Fruit fly (Drosophila melanogaster) whole organism, embryonic: ENCODE data around the gene CG15923.
A peak's percentile ranks its signal among the peaks of the same experiment; 100 is the strongest.

Experiments
- B-H1 ChIP-seq: fragments of 200-800 bp; sonication (Bioruptor generic); IDR thresholded peaks from 3 replicates; pipeline ENCODE4 v1.3.6; 2022; ENCODE audit warnings: missing biosample characterization, missing genetic modification characterization
- CG10267 ChIP-seq: fragments of 200-800 bp; sonication (Bioruptor generic); optimal IDR thresholded peaks from 2 replicates; lab custom pipeline; 2018; ENCODE audit warnings: missing biosample characterization, mild to moderate bottlenecking, missing genetic modification characterization, moderate library complexity
- CG10431 ChIP-seq: fragments of 200-800 bp; sonication (Bioruptor generic); optimal IDR thresholded peaks from 3 replicates; lab custom pipeline; 2018; ENCODE audit warnings: missing biosample characterization, mild to moderate bottlenecking, missing genetic modification characterization
- CG10979 ChIP-seq: fragments of 200-800 bp; sonication (Bioruptor generic); optimal IDR thresholded peaks from 2 replicates; lab custom pipeline; 2018; ENCODE audit warnings: missing biosample characterization, mild to moderate bottlenecking, missing genetic modification characterization, moderate library complexity
- CG11456 ChIP-seq: fragments of 200-800 bp; sonication (Bioruptor generic); IDR thresholded peaks from 3 replicates; pipeline ENCODE4 v1.3.6; 2022; ENCODE audit warnings: missing biosample characterization, missing genetic modification characterization
- CG11504 ChIP-seq: fragments of 200-800 bp; sonication (Bioruptor generic); optimal IDR thresholded peaks from 3 replicates; lab custom pipeline; 2019; ENCODE audit warnings: missing biosample characterization, mild to moderate bottlenecking, missing genetic modification characterization, moderate library complexity
- CG15479 ChIP-seq: fragments of 200-800 bp; sonication (Bioruptor generic); optimal IDR thresholded peaks from 3 replicates; lab custom pipeline; 2019; ENCODE audit warnings: missing biosample characterization, mild to moderate bottlenecking, missing genetic modification characterization, moderate library complexity
- CG16779 ChIP-seq: fragments of 200-800 bp; sonication (Bioruptor generic); IDR thresholded peaks from 2 replicates; pipeline ENCODE4 v1.3.6; 2022; ENCODE audit warnings: missing biosample characterization, missing genetic modification characterization
- CG16863 ChIP-seq: fragments of 200-800 bp; sonication (Bioruptor generic); optimal IDR thresholded peaks from 3 replicates; lab custom pipeline; 2016; ENCODE audit warnings: missing biosample characterization, missing genetic modification characterization
- CG17568 ChIP-seq: fragments of 200-800 bp; sonication (Bioruptor generic); optimal IDR thresholded peaks from 2 replicates; lab custom pipeline; 2018; ENCODE audit warnings: missing biosample characterization, mild to moderate bottlenecking, missing genetic modification characterization, moderate library complexity
- CG32532 ChIP-seq: fragments of 200-800 bp; sonication (Bioruptor generic); IDR thresholded peaks from 2 replicates; pipeline ENCODE4 v1.3.6; 2022; ENCODE audit warnings: missing biosample characterization, missing genetic modification characterization
- CG4424 ChIP-seq: fragments of 200-800 bp; sonication (Bioruptor generic); optimal IDR thresholded peaks from 3 replicates; lab custom pipeline; 2016; ENCODE audit warnings: missing biosample characterization, missing genetic modification characterization
- CG4820 ChIP-seq: fragments of 200-800 bp; sonication (Bioruptor generic); optimal IDR thresholded peaks from 3 replicates; lab custom pipeline; 2016; ENCODE audit warnings: missing biosample characterization, missing genetic modification characterization
- CG6683 ChIP-seq: fragments of 200-800 bp; sonication (Bioruptor generic); optimal IDR thresholded peaks from 2 replicates; lab custom pipeline; 2017; ENCODE audit warnings: missing biosample characterization, mild to moderate bottlenecking, missing genetic modification characterization, missing genetic modification reagents
- CG8281 ChIP-seq: fragments of 200-800 bp; sonication (Bioruptor generic); optimal IDR thresholded peaks from 2 replicates; lab custom pipeline; 2018; ENCODE audit warnings: missing biosample characterization, mild to moderate bottlenecking, missing genetic modification characterization, moderate library complexity
- CG8944 ChIP-seq: fragments of 200-800 bp; sonication (Bioruptor generic); optimal IDR thresholded peaks from 3 replicates; lab custom pipeline; 2016; ENCODE audit warnings: missing biosample characterization, missing genetic modification characterization
- CrebB ChIP-seq: fragments of 200-800 bp; sonication (Bioruptor generic); optimal IDR thresholded peaks from 3 replicates; lab custom pipeline; 2018; ENCODE audit warnings: missing biosample characterization, mild to moderate bottlenecking, missing genetic modification characterization
- D ChIP-seq, 2 experiments: fragments of 200-800 bp in 1 of 2; fragments of >200 bp in 1 of 2; sonication (Bioruptor generic) in 1 of 2; optimal IDR thresholded peaks; 2 replicates in 1 of 2; 3 replicates in 1 of 2; lab custom pipeline; 2017; ENCODE audit warnings: mild to moderate bottlenecking in 1 of 2, missing biosample characterization in 1 of 2, missing genetic modification characterization in 1 of 2, missing genetic modification reagents in 1 of 2
- Dll ChIP-seq: fragments of 200-800 bp; sonication (Bioruptor generic); IDR thresholded peaks from 4 replicates; pipeline ENCODE4 v1.3.6; 2022; ENCODE audit warnings: missing biosample characterization, missing genetic modification characterization; ENCODE audit not compliant: partially characterized antibody
- ERR ChIP-seq: fragments of 200-800 bp; sonication (Bioruptor generic); optimal IDR thresholded peaks from 2 replicates; lab custom pipeline; 2016; ENCODE audit warnings: missing biosample characterization, missing genetic modification characterization
- GATAe ChIP-seq: fragments of 200-800 bp; sonication (Bioruptor generic); conservative IDR thresholded peaks from 2 replicates; pipeline ENCODE4 v1.3.6; 2022; ENCODE audit warnings: missing biosample characterization, missing genetic modification characterization
- H2.0 ChIP-seq: fragments of 200-800 bp; sonication (Bioruptor generic); IDR thresholded peaks from 2 replicates; pipeline ENCODE4 v1.3.6; 2022; ENCODE audit warnings: missing biosample characterization, missing genetic modification characterization
- Hmr ChIP-seq: fragments of 200-800 bp; sonication (Bioruptor generic); optimal IDR thresholded peaks from 3 replicates; lab custom pipeline; 2017; ENCODE audit warnings: mild to moderate bottlenecking, missing biosample characterization, missing genetic modification reagents, missing genetic modification characterization
- NK7.1 ChIP-seq: fragments of 200-800 bp; sonication (Bioruptor generic); optimal IDR thresholded peaks from 3 replicates; lab custom pipeline; 2016; ENCODE audit warnings: missing biosample characterization, missing genetic modification characterization
- Oaz ChIP-seq: fragments of 200-800 bp; sonication (Bioruptor generic); IDR thresholded peaks from 2 replicates; pipeline ENCODE4 v1.3.6; 2022; ENCODE audit warnings: missing biosample characterization, missing genetic modification characterization
- PHDP ChIP-seq: fragments of 200-800 bp; sonication (Bioruptor generic); optimal IDR thresholded peaks from 3 replicates; lab custom pipeline; 2018; ENCODE audit warnings: missing biosample characterization, mild to moderate bottlenecking, missing genetic modification characterization, moderate library complexity
- Stat92E ChIP-seq, 3 experiments: fragments of >200 bp in 2 of 3; fragments of 200-800 bp in 1 of 3; sonication (Bioruptor generic) in 1 of 3; optimal IDR thresholded peaks; 2 replicates each; lab custom pipeline; 2017 to 2019; ENCODE audit warnings: missing biosample characterization in 3 of 3, missing genetic modification characterization in 3 of 3, mild to moderate bottlenecking in 1 of 3, moderate library complexity in 1 of 3
- amos ChIP-seq: fragments of 200-800 bp; sonication (Bioruptor generic); IDR thresholded peaks from 2 replicates; pipeline ENCODE4 v1.3.6; 2022; ENCODE audit warnings: missing biosample characterization, missing genetic modification characterization; ENCODE audit not compliant: partially characterized antibody
- ash1 ChIP-seq: fragments of 200-800 bp; sonication (Bioruptor generic); optimal IDR thresholded peaks from 2 replicates; lab custom pipeline; 2018; ENCODE audit warnings: missing biosample characterization, mild to moderate bottlenecking, missing genetic modification characterization
- az2 ChIP-seq: fragments of 200-800 bp; sonication (Bioruptor generic); optimal IDR thresholded peaks from 3 replicates; lab custom pipeline; 2016; ENCODE audit warnings: missing biosample characterization, missing genetic modification characterization
- cg ChIP-seq: fragments of 200-800 bp; sonication (Bioruptor generic); optimal IDR thresholded peaks from 3 replicates; lab custom pipeline; 2019; ENCODE audit warnings: missing biosample characterization, mild to moderate bottlenecking, missing genetic modification characterization, moderate library complexity
- ci ChIP-seq: fragments of 200-800 bp; sonication (Bioruptor generic); IDR thresholded peaks from 3 replicates; pipeline ENCODE4 v1.3.6; 2022; ENCODE audit warnings: missing biosample characterization, missing genetic modification characterization
- crol ChIP-seq: fragments of 200-800 bp; sonication (Bioruptor generic); IDR thresholded peaks from 2 replicates; pipeline ENCODE4 v1.3.6; 2022; ENCODE audit warnings: missing biosample characterization, missing genetic modification characterization
- dati ChIP-seq: fragments of 200-800 bp; sonication (Bioruptor generic); IDR thresholded peaks from 2 replicates; pipeline ENCODE4 v1.3.6; 2022; ENCODE audit warnings: missing biosample characterization, missing genetic modification characterization
- ftz-f1 ChIP-seq: fragments of 200-800 bp; sonication (Bioruptor generic); optimal IDR thresholded peaks from 2 replicates; lab custom pipeline; 2016; ENCODE audit warnings: missing biosample characterization, missing genetic modification characterization
- gfzf ChIP-seq: fragments of 200-800 bp; sonication (Bioruptor generic); optimal IDR thresholded peaks from 2 replicates; lab custom pipeline; 2016; ENCODE audit warnings: missing biosample characterization, mild to moderate bottlenecking, missing genetic modification characterization, moderate library complexity
- kah ChIP-seq: fragments of 200-800 bp; sonication (Bioruptor generic); optimal IDR thresholded peaks from 2 replicates; lab custom pipeline; 2018; ENCODE audit warnings: missing biosample characterization, mild to moderate bottlenecking, missing genetic modification characterization
- lab ChIP-seq: fragments of 200-800 bp; sonication (Bioruptor generic); optimal IDR thresholded peaks from 3 replicates; lab custom pipeline; 2017; ENCODE audit warnings: missing biosample characterization, missing genetic modification characterization, mild to moderate bottlenecking, moderate library complexity, missing genetic modification reagents
- maf-S ChIP-seq: fragments of 200-800 bp; sonication (Bioruptor generic); optimal IDR thresholded peaks from 2 replicates; lab custom pipeline; 2016; ENCODE audit warnings: missing biosample characterization, missing genetic modification characterization
- pb ChIP-seq: fragments of 200-800 bp; sonication (Bioruptor generic); optimal IDR thresholded peaks from 3 replicates; lab custom pipeline; 2016; ENCODE audit warnings: missing biosample characterization, missing genetic modification characterization
- phol ChIP-seq: fragments of 200-800 bp; sonication (Bioruptor generic); optimal IDR thresholded peaks from 3 replicates; lab custom pipeline; 2018; ENCODE audit warnings: missing biosample characterization, mild to moderate bottlenecking, missing genetic modification characterization, moderate library complexity
- pros ChIP-seq: fragments of 200-800 bp; sonication (Bioruptor generic); optimal IDR thresholded peaks from 3 replicates; lab custom pipeline; 2019; ENCODE audit warnings: missing biosample characterization, mild to moderate bottlenecking, missing genetic modification characterization, moderate library complexity
- sim ChIP-seq: fragments of 200-800 bp; sonication (Bioruptor generic); IDR thresholded peaks from 2 replicates; pipeline ENCODE4 v1.3.6; 2022; ENCODE audit warnings: missing biosample characterization, missing genetic modification characterization
- sisA ChIP-seq: fragments of 200-800 bp; sonication (Bioruptor generic); IDR thresholded peaks from 2 replicates; pipeline ENCODE4 v1.3.6; 2022; ENCODE audit warnings: missing biosample characterization, missing genetic modification characterization
- vvl ChIP-seq: fragments of 200-800 bp; sonication (Bioruptor generic); IDR thresholded peaks from 2 replicates; pipeline ENCODE4 v1.3.6; 2022; ENCODE audit warnings: missing biosample characterization, missing genetic modification characterization

Gene CG15923

dm6 chr3R:20596337-20596962, 20.3 kb downstream of the CG15923 start (continued):
- TF ChIP-seq CG17568 (GFP tag; lab: Kevin White, UChicago): no peak
- TF ChIP-seq vvl (GFP tag; lab: Robert Waterston, UW): peak; percentile 61; the same call in 1 of the 2 replicates
- TF ChIP-seq cg (GFP tag; lab: Kevin White, UChicago): peak; percentile 10
- TF ChIP-seq CrebB (tag; lab: Kevin White, UChicago): no peak
- no peak for TF ChIP-seq CG15479 (GFP tag; lab: Kevin White, UChicago)
- TF ChIP-seq CG16863 (GFP tag; lab: Kevin White, UChicago): no peak
- TF ChIP-seq Stat92E (GFP tag; optimal IDR thresholded peaks at IDR 0.05; lab: Kevin White, UChicago): peak in 1 of 3 experiments; percentile 61
- no peak for TF ChIP-seq Oaz (GFP tag; lab: Robert Waterston, UW)
- no peak for TF ChIP-seq ERR (GFP tag; lab: Kevin White, UChicago)
- TF ChIP-seq B-H1 (GFP tag; lab: Robert Waterston, UW): no peak
- no peak for TF ChIP-seq CG4424 (GFP tag; lab: Kevin White, UChicago)
- TF ChIP-seq phol: peak; percentile 6
- TF ChIP-seq pb (GFP tag; lab: Kevin White, UChicago): no peak
- TF ChIP-seq CG4820 (GFP tag; lab: Kevin White, UChicago): no peak
- TF ChIP-seq PHDP: no peak
- TF ChIP-seq sim (GFP tag; lab: Robert Waterston, UW): no peak
- peak; percentile 48 for TF ChIP-seq pros (GFP tag; lab: Kevin White, UChicago)
- TF ChIP-seq Hmr (GFP tag; lab: Kevin White, UChicago): no peak
- TF ChIP-seq ash1 (GFP tag; lab: Kevin White, UChicago): no peak
- TF ChIP-seq lab (GFP tag; lab: Kevin White, UChicago): no peak
- TF ChIP-seq az2: no peak

dm6 chr3R:20595901-20596300, 20.8 kb downstream of the CG15923 start:
- no peak for TF ChIP-seq CG10267 (tag; lab: Kevin White, UChicago)
- no peak for TF ChIP-seq CG8944 (GFP tag; lab: Kevin White, UChicago)
- peak; percentile 95 for TF ChIP-seq CG10431 (GFP tag; lab: Kevin White, UChicago)
- no peak for TF ChIP-seq dati (GFP tag; lab: Robert Waterston, UW)
- no peak for TF ChIP-seq Dll
- no peak for TF ChIP-seq ftz-f1 (GFP tag; lab: Kevin White, UChicago)
- TF ChIP-seq maf-S (GFP tag; lab: Kevin White, UChicago): no peak
- TF ChIP-seq, all 482 proteins: peak for 1

- TF ChIP-seq crol (GFP tag; lab: Robert Waterston, UW) (peak; percentile 81), CG32532 (peak; percentile 18; the same call in 1 of the 2 replicates), CG10979 (tag; lab: Kevin White, UChicago) (peak; percentile 33), kah (no peak), CG6683 (GFP tag; lab: Kevin White, UChicago) (no peak), D (optimal IDR thresholded peaks at IDR 0.05; lab: Kevin White, UChicago) (no peak), D (GFP tag; optimal IDR thresholded peaks at IDR 0.05; lab: Kevin White, UChicago) (peak; percentile 43), CG11456 (GFP tag; lab: Robert Waterston, UW) (0 out of 3 replicates have a peak, but pooled peaks have one; percentile 21), CG8281 (tag; lab: Kevin White, UChicago) (peak; percentile 92), GATAe (GFP tag; lab: Robert Waterston, UW) (no peak), H2.0 (GFP tag; lab: Robert Waterston, UW) (no peak), sisA (GFP tag; lab: Robert Waterston, UW) (no peak), gfzf (no peak), ci (0 out of 3 replicates have a peak, but pooled peaks have one; percentile 26), dati (GFP tag; lab: Robert Waterston, UW) (0 out of 2 replicates have a peak, but pooled peaks have one; percentile 13), NK7.1 (GFP tag; lab: Kevin White, UChicago) (no peak), amos (GFP tag; lab: Robert Waterston, UW) (peak; percentile 20; the same call in 1 of the 2 replicates), CG11504 (tag; lab: Kevin White, UChicago) (peak; percentile 12), CG16779 (no peak)
- TF ChIP-seq, all 482 proteins: peak for 10
Observed at dm6 chr3R:20595145-20595812, 21.4 kb downstream of the CG15923 start.
